Fruit fly (Drosophila melanogaster) whole organism: ENCODE measurements around the gene CG32655.

Experiments used
- CG8478 ChIP-seq: fragments of >200 bp; optimal IDR thresholded peaks from 2 replicates; lab custom pipeline; 2018; ENCODE audit warnings: inconsistent platforms
- Dll ChIP-seq: fragments of >200 bp; optimal IDR thresholded peaks from 2 replicates; lab custom pipeline; 2017
- EcR ChIP-seq, 2 experiments: fragments of >200 bp; optimal IDR thresholded peaks; 2 replicates each; lab custom pipeline; 2017; ENCODE audit warnings: missing biosample characterization in 2 of 2, missing genetic modification characterization in 2 of 2, missing genetic modification reagents in 2 of 2
- pan ChIP-seq: fragments of >200 bp; optimal IDR thresholded peaks from 2 replicates; lab custom pipeline; 2017
- psq ChIP-seq: fragments of >200 bp; optimal IDR thresholded peaks from 2 replicates; lab custom pipeline; 2017
- usp ChIP-seq: fragments of >200 bp; optimal IDR thresholded peaks from 2 replicates; lab custom pipeline; 2017; ENCODE audit warnings: missing biosample characterization, missing genetic modification characterization, mixed read lengths

DNA sequence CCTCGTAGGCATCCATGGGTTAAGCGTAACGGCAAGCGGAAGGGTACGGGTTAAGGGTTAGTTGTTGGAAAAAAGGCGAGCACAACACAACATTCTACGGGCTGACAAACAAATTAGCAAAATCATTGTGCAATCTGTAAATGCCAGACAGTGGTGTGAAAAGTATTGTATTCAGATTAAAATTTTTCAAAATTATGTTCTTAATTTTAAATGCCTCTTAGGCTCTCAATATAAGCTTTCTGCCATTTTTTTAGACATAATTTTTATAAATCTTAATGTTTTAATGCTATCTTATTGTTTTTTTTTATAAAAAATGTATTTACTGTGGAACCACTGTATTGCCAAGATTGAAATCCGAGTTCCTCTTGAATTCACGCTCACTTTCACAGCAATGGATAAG is 12.4 kb upstream of the CG32655 start:
- TF ChIP-seq CG8478 (lab: Kevin White, UChicago) (no peak), Dll (lab: Kevin White, UChicago) (no peak), psq (lab: Kevin White, UChicago) (no peak), EcR (GFP tag; optimal IDR thresholded peaks at IDR 0.05; lab: Kevin White, UChicago) (no peak), usp (GFP tag; lab: Kevin White, UChicago) (no peak), pan (no peak)
